Fruit fly (Drosophila melanogaster) whole organism: ENCODE results near the gene qm.

Source experiments
- CG8478 ChIP-seq: fragments of >200 bp; optimal IDR thresholded peaks from 2 replicates; lab custom pipeline; 2018; ENCODE audit warnings: inconsistent platforms
- Dll ChIP-seq: fragments of >200 bp; optimal IDR thresholded peaks from 2 replicates; lab custom pipeline; 2017
- pan ChIP-seq: fragments of >200 bp; optimal IDR thresholded peaks from 2 replicates; lab custom pipeline; 2017
- psq ChIP-seq: fragments of >200 bp; optimal IDR thresholded peaks from 2 replicates; lab custom pipeline; 2017
- usp ChIP-seq: fragments of >200 bp; optimal IDR thresholded peaks from 2 replicates; lab custom pipeline; 2017; ENCODE audit warnings: missing biosample characterization, missing genetic modification characterization, mixed read lengths

DNA sequence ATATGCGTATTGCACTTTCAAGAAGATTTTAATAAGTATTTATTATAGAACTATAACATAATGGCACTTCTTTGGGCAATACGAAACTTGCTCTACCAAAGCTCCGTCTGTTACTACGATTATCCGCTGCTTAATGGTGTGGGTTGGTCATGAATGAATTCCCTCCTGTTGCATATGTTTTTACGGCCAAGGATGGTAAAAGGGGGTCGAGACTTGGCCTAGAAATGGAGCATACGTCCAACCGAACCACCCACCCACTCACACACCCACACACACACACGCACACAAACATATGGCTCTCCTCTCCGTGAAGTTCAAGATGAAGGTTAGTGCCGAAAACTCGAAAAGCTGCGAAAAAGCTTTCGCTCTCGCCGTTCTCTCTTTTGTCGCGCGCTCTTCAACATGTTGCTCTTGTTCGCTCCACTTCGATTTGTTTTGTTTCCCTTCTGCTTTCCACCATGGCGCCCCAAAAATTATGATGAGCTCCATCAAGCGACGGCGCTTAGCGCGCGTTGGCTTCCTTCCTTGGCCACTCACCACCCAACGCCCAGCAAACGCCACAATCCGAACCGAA is 34.5 kb upstream of the qm start:
- TF ChIP-seq Dll (lab: Kevin White, UChicago) (no peak), psq (lab: Kevin White, UChicago) (no peak), usp (GFP tag; lab: Kevin White, UChicago) (no peak), CG8478 (lab: Kevin White, UChicago) (no peak), pan (lab: Kevin White, UChicago) (no peak)
